Worm (Caenorhabditis elegans): Measurements from ENCODE around the gene Y4C6B.7.

Y4C6B.7 gene

DNA sequence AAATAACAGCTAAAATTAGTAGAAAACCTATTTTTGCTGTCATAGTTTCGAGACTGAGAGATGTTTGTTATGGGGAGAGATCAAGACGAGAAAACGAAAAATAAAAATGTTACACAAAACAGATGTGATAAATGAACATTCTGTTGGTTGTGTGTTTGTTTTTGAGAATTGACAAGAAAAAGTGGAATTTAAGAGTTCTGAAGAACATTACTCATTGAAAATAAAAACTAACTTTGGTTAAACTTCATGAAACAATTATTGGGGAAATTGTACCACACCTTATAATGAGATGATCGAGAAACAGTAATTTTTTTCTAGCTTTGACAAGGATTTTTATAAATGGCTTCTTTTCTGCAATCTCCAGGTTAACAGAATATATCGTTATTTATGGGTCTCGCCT is at the start of gene Y4C6B.7:
Gene Y4C6B.7 (minus strand): TSS at position 101 of the 400 bp plus-strand sequence.
- TF ChIP-seq elt-1 (tag; optimal IDR thresholded peaks at IDR 0.05) (no peak), zag-1 (tag; optimal IDR thresholded peaks at IDR 0.05) (no peak), nhr-237 (tag; optimal IDR thresholded peaks at IDR 0.05) (no peak), sea-2 (GFP tag; optimal IDR thresholded peaks at IDR 0.05) (no peak), lin-39 (tag; optimal IDR thresholded peaks at IDR 0.05) (no peak), unc-39 (tag; optimal IDR thresholded peaks at IDR 0.05) (no peak), nhr-11 (tag; optimal IDR thresholded peaks at IDR 0.05) (no peak), lsy-12 (tag; optimal IDR thresholded peaks at IDR 0.05) (no peak), lin-15B (tag; optimal IDR thresholded peaks at IDR 0.05) (no peak), skn-1 (tag; optimal IDR thresholded peaks at IDR 0.05) (no peak), egl-27 (tag; optimal IDR thresholded peaks at IDR 0.05) (no peak), egl-5 (tag; optimal IDR thresholded peaks at IDR 0.05) (no peak), fkh-2 (tag; optimal IDR thresholded peaks at IDR 0.05) (no peak), mml-1 (tag; optimal IDR thresholded peaks at IDR 0.05) (no peak), nfya-1 (tag; optimal IDR thresholded peaks at IDR 0.05; ENCODE audit: insufficient read depth) (no peak), ceh-9 (tag; optimal IDR thresholded peaks at IDR 0.05) (no peak), eor-1 (tag; optimal IDR thresholded peaks at IDR 0.05) (no peak)

DNA sequence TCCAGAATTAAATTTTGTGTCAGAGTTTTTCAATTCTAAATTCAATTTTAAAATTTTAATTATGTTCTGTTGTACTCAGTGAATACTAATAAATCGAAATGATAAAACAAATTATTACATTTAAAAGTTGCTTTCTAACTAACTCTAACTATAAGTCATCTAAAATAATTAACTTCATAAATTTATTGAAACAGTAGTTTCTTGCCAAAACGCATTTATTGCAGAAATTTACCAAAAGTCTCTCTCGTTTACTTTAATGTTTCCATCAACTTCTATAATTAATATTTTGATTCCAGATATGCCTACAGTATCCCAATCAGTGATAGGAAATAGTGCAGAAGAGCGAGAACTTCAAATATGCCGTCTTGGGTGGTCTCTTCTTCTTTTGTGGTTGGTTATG is 47.3 kb upstream of the Y4C6B.7 start, which contains the start of gene ZK616.1:
Gene ZK616.1 (plus strand): TSS at position 301 of the 400 bp plus-strand sequence.
- no peak for TF ChIP-seq ceh-9 (tag; optimal IDR thresholded peaks at IDR 0.05)
- TF ChIP-seq unc-62 (GFP tag; optimal IDR thresholded peaks at IDR 0.05), result no peak
- no peak for TF ChIP-seq nhr-11 (tag; optimal IDR thresholded peaks at IDR 0.05)
- TF ChIP-seq jun-1 (tag; optimal IDR thresholded peaks at IDR 0.05), result no peak
- no peak for TF ChIP-seq aly-2 (tag; optimal IDR thresholded peaks at IDR 0.05)
- TF ChIP-seq zag-1 (tag; optimal IDR thresholded peaks at IDR 0.05), result no peak
- no peak for TF ChIP-seq mml-1 (tag; optimal IDR thresholded peaks at IDR 0.05)

DNA sequence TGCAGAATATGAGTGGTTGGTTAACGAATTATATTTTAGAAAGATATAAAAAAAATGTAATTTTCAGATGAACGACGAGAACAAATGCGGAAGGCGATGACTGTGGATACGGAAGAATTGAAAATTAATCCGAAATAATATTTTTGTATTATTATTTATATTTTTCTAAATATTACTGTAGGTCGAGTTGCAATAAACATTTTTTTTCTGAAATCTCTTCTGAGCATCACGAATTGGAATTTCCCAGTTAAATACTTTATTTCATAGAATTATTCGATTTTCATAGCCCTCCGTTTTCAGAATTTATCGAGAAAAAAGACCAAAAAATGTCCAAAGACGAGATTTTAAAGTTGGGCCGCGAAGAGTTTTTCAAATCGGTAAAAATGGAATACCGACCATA is 44.3 kb upstream of the Y4C6B.7 start, which contains the start of gene ZK616.2:
Gene ZK616.2 (plus strand): TSS at position 301 of the 400 bp plus-strand sequence.
- TF ChIP-seq nfya-1 (tag; optimal IDR thresholded peaks at IDR 0.05; ENCODE audit: insufficient read depth), result no peak

DNA sequence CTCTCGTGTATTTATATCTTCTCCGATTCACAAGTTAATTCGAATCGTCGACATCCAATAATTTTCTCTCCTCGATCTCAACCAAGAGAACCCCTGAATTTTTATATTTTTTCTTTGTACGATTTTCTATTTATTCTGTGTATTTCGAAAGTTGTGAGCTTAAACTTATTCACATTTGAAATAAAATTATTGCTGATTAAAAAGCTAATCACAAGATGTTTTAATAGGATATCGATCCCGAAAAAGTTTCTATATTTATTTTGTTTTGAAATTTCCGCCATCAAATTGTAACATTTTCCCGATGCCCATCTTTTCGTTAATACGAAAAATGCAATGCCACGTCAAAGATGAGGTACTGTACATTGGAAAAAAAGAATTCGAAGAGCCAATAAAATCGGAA is 43.5 kb upstream of the Y4C6B.7 start, which contains the start of gene ZK616.3:
Gene ZK616.3 (plus strand): TSS at position 301 of the 400 bp plus-strand sequence.
- TF ChIP-seq zag-1 (tag; optimal IDR thresholded peaks at IDR 0.05), result no peak
- TF ChIP-seq fkh-10 (GFP tag; optimal IDR thresholded peaks at IDR 0.05), result no peak
- no peak for TF ChIP-seq eor-1 (tag; optimal IDR thresholded peaks at IDR 0.05)
- no peak for TF ChIP-seq lin-39 (tag; optimal IDR thresholded peaks at IDR 0.05)
- no peak for TF ChIP-seq elt-2 (tag; optimal IDR thresholded peaks at IDR 0.05)
- no peak for TF ChIP-seq jun-1 (tag; optimal IDR thresholded peaks at IDR 0.05)
- no peak for TF ChIP-seq nhr-43 (tag; optimal IDR thresholded peaks at IDR 0.05; ENCODE audit: poor library complexity, severe bottlenecking)
- no peak for TF ChIP-seq nhr-28 (tag; optimal IDR thresholded peaks at IDR 0.05)
- TF ChIP-seq lin-15B (tag; optimal IDR thresholded peaks at IDR 0.05), result no peak
- TF ChIP-seq snpc-4 (tag; optimal IDR thresholded peaks at IDR 0.05), result no peak
- no peak for TF ChIP-seq ceh-16 (tag; optimal IDR thresholded peaks at IDR 0.05)

DNA sequence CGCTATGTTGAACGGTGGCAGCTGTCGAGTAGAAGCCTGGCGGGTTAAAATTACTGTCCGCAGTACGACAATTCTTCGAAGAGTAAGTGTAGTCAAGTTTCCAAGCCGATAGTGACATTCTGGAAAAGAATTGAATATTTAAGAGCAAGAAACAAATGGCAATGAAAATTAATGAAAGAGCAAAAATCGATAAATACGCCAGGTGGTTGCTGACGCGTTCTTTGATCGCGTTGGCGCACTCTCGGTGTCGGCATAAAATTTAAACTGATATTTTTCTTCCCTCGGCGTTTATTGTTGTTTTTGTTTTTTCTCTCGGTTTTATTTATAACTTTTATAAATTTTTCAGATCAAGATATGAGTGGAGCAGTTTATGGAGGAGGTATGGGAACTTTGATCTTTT is 41.4 kb upstream of the Y4C6B.7 start, which contains the start of the genes perm-3 and swsn-6:
Gene perm-3 (minus strand): TSS at position 118 of the 400 bp plus-strand sequence.
Gene swsn-6 (plus strand): TSS at position 347 of the 400 bp plus-strand sequence.
- peak; percentile 73 for TF ChIP-seq nhr-25 (tag; optimal IDR thresholded peaks at IDR 0.05)
- TF ChIP-seq egl-5 (tag; optimal IDR thresholded peaks at IDR 0.05), result peak; percentile 45
- peak; percentile 8 for TF ChIP-seq nhr-43 (tag; optimal IDR thresholded peaks at IDR 0.05; ENCODE audit: poor library complexity, severe bottlenecking)
- TF ChIP-seq lin-15B (tag; optimal IDR thresholded peaks at IDR 0.05), result peak; percentile 85
- TF ChIP-seq nfya-1 (tag; optimal IDR thresholded peaks at IDR 0.05; ENCODE audit: insufficient read depth), result peak; percentile 80
- TF ChIP-seq lin-39 (tag; optimal IDR thresholded peaks at IDR 0.05), result peak; percentile 40
- peak; percentile 90 for TF ChIP-seq snpc-4 (tag; optimal IDR thresholded peaks at IDR 0.05)
- peak; percentile 83 for TF ChIP-seq nhr-23 (tag; optimal IDR thresholded peaks at IDR 0.05)
- TF ChIP-seq jun-1 (tag; optimal IDR thresholded peaks at IDR 0.05), result peak; percentile 53
- TF ChIP-seq ZK546.5 (tag; optimal IDR thresholded peaks at IDR 0.05), result peak; percentile 37
- peak; percentile 61 for TF ChIP-seq hmg-11 (tag; optimal IDR thresholded peaks at IDR 0.05)
- peak; percentile 92 for TF ChIP-seq ceh-28 (tag; optimal IDR thresholded peaks at IDR 0.05)
- TF ChIP-seq mdl-1 (tag; optimal IDR thresholded peaks at IDR 0.05), result no peak
- TF ChIP-seq mml-1 (tag; optimal IDR thresholded peaks at IDR 0.05), result no peak
- TF ChIP-seq ztf-11 (tag; optimal IDR thresholded peaks at IDR 0.05), result no peak
- TF ChIP-seq lsy-12 (tag; optimal IDR thresholded peaks at IDR 0.05), result peak; percentile 49
- TF ChIP-seq elt-2 (tag; optimal IDR thresholded peaks at IDR 0.05), result peak; percentile 37
- TF ChIP-seq nhr-237 (tag; optimal IDR thresholded peaks at IDR 0.05), result no peak
- TF ChIP-seq pqm-1 (tag; optimal IDR thresholded peaks at IDR 0.05), result no peak
- no peak for TF ChIP-seq unc-39 (tag; optimal IDR thresholded peaks at IDR 0.05)
- TF ChIP-seq ztf-4 (tag; optimal IDR thresholded peaks at IDR 0.05), result no peak
- TF ChIP-seq elt-1 (tag; optimal IDR thresholded peaks at IDR 0.05), result peak; percentile 7
- TF ChIP-seq tbx-2 (tag; optimal IDR thresholded peaks at IDR 0.05), result peak; percentile 62
- TF ChIP-seq R02D3.7 (tag; optimal IDR thresholded peaks at IDR 0.05), result peak; percentile 63
- no peak for TF ChIP-seq nhr-11 (tag; optimal IDR thresholded peaks at IDR 0.05)
- peak; percentile 89 for TF ChIP-seq pha-4 (tag; optimal IDR thresholded peaks at IDR 0.05)
